Fruit fly (Drosophila melanogaster) whole organism: Measurements from ENCODE around the gene GstZ2.
A peak's percentile ranks its signal among the peaks of the same experiment; 100 is the strongest.

Experiments used
- CG8478 ChIP-seq: fragments of >200 bp; optimal IDR thresholded peaks from 2 replicates; lab custom pipeline; 2018; ENCODE audit warnings: inconsistent platforms
- Dll ChIP-seq: fragments of >200 bp; optimal IDR thresholded peaks from 2 replicates; lab custom pipeline; 2017
- EcR ChIP-seq, 2 experiments: fragments of >200 bp; optimal IDR thresholded peaks; 2 replicates each; lab custom pipeline; 2017; ENCODE audit warnings: missing biosample characterization in 2 of 2, missing genetic modification characterization in 2 of 2, missing genetic modification reagents in 2 of 2
- pan ChIP-seq: fragments of >200 bp; optimal IDR thresholded peaks from 2 replicates; lab custom pipeline; 2017
- psq ChIP-seq: fragments of >200 bp; optimal IDR thresholded peaks from 2 replicates; lab custom pipeline; 2017
- usp ChIP-seq: fragments of >200 bp; optimal IDR thresholded peaks from 2 replicates; lab custom pipeline; 2017; ENCODE audit warnings: missing biosample characterization, missing genetic modification characterization, mixed read lengths

Gene GstZ2

DNA sequence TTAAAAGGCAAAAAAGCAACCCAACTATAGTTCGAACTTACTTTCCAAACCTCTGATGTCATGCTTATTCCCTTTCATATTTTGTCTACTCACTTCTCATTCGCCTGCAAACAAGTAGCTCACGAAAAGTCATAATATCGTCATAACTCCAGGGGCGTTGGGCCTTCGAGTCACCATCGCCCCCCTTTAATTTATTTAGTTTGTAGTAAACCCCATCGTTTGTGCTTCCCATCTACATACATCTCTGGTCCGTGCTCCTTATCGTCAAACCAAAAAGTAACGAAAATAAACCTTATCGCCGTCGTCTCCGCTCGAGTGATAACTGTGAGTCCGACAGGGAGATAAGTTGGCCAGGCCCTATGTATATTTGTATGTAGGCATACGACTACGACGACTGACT, 31.5 kb downstream of the GstZ2 start:
- TF ChIP-seq pan (no peak), psq (lab: Kevin White, UChicago) (no peak), usp (GFP tag; lab: Kevin White, UChicago) (no peak), CG8478 (lab: Kevin White, UChicago) (no peak), Dll (lab: Kevin White, UChicago) (no peak), EcR (GFP tag; optimal IDR thresholded peaks at IDR 0.05; lab: Kevin White, UChicago) (no peak)

DNA sequence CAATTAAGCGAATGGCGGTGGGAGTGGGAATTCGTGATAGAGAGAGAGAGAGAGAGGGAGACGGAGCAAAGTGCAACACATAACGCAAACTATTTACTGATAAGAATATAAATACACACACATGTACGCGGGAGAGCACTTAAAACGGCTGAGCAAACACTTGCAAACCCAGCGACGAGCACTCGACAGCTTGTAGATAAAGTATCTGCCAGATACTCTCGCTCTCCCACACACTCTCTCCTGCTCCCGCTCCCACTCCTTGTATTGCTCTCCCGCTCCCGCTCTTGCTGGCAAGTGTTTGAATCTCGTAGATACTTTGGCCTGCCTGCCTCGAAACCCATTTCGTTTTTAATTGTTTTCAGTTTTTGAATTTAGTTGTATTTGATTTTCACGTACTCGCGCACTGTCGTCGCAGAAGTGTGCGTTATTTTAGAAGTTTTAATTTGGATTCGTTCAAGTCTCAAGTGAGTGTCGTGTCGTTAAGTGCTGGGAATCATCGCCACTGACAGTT, 32.2 kb downstream of the GstZ2 start:
- TF ChIP-seq Dll (lab: Kevin White, UChicago) = peak; percentile 88
- TF ChIP-seq CG8478 (lab: Kevin White, UChicago) = no peak

DNA sequence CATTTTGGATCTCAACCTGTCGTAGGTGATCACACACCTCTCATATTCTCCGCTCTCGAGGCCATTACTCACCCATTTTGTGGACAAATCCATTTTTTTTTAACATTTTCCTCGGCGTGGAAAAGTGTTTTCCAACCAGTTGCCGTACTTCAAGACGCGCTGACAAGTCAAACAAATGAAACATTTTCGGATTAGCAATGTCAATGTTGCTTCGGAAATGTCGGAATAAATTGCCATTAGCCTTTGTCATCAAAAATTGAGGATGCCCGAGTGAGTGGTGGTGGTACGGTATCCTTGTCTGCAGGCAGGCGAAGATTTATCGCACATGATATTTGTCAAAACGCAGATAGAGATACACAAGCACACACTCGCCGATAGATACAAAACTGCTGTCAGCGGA, 33.1 kb downstream of the GstZ2 start:
- no peak for TF ChIP-seq usp (GFP tag; lab: Kevin White, UChicago)
- TF ChIP-seq EcR (GFP tag; optimal IDR thresholded peaks at IDR 0.05; lab: Kevin White, UChicago) = no peak
- no peak for TF ChIP-seq pan
- TF ChIP-seq psq (lab: Kevin White, UChicago) = no peak
- no peak for TF ChIP-seq Dll (lab: Kevin White, UChicago)
- no peak for TF ChIP-seq CG8478 (lab: Kevin White, UChicago)

DNA sequence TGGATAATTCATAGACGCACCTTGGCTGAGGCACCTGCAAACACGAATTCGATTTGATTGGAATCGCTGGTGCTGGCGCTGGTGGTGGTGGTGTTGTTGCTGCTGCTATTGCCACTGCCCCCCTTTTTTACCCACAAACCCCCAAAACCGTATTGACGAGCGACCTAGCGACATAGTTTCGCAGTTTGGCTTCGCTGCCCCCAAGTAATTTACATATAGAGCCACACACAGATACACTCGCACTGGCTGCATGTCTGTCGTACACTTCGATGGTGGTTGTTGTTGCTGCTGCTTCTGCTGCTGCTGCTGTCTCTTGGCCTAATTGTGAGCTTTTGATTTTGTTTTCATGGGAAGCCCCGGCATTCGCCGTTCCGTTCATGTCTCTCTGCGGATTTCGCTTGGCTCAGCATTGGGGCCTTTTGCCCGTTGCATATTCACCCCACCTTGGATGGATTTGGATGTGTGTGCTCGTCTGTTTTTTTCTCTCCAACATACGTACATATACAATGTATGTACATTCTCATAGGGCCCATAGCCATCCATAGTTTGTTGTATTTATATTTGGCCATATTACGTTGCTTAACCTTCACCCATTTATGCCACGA, 36.3 kb downstream of the GstZ2 start:
- TF ChIP-seq EcR (GFP tag; optimal IDR thresholded peaks at IDR 0.05; lab: Kevin White, UChicago) (no peak), Dll (lab: Kevin White, UChicago) (no peak), psq (lab: Kevin White, UChicago) (no peak), pan (no peak), usp (GFP tag; lab: Kevin White, UChicago) (no peak)

DNA sequence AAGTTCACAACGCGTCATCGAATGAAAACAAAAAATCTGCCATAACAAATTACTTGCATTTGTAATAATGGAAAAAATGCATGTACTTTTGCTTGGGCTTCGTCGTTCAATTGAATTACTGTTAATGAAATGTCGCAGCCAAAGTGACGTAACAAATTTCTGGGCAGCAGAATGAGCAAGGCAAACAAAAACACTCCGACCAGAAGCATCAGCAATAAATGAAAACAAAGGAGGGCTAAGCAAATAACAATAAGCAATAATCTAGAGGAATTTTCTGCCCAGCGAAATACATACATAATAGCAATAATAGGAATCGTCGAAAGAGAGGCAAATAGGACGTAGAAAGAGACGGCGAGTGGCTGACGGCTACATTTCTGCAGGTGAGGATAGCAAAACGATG, 38.1 kb downstream of the GstZ2 start:
- TF ChIP-seq usp (GFP tag; lab: Kevin White, UChicago) (no peak), Dll (lab: Kevin White, UChicago) (no peak), CG8478 (lab: Kevin White, UChicago) (no peak), pan (no peak), psq (lab: Kevin White, UChicago) (no peak), EcR (GFP tag; optimal IDR thresholded peaks at IDR 0.05; lab: Kevin White, UChicago) (no peak)

DNA sequence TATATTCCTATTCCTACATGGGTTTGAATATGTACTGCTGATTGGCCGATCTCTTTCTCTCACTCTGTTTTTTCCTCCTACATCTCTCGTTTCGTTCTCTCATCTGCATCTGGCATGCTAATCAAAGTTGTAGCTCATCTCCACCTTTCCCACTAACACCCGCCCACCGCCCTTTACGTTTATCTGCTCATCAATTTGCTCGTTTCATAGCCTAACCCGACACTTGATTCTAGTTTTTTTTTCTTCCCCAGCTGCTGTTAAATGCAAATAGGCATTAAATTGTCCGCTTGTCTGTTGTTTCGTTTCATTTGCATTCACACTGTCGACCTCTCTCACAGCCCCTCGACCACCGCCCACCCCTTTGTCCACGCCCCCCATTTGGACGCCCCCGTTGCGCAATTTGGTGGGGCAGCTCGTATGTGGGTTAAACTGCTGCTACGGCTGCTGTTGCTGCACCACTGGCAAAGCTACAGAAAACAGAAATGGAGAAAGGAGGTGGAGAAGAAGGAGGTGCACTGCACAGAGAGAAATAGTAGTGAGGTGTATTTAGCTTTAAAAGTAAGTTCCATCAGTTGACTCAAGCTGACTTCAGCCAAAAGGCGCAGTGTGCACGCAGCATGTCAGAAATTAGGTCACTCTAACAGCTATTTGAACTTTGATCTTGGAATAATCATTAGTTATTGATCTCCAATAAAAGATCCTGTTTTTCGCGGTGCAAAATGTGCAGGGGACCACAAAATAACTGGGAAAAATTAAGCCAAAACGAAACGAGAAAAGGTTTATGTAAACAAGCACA, 39.8 kb downstream of the GstZ2 start:
- no peak for TF ChIP-seq psq (lab: Kevin White, UChicago)
- no peak for TF ChIP-seq usp (GFP tag; lab: Kevin White, UChicago)
- no peak for TF ChIP-seq EcR (GFP tag; optimal IDR thresholded peaks at IDR 0.05; lab: Kevin White, UChicago)
- no peak for TF ChIP-seq pan
- no peak for TF ChIP-seq CG8478 (lab: Kevin White, UChicago)
- TF ChIP-seq Dll (lab: Kevin White, UChicago) = no peak

DNA sequence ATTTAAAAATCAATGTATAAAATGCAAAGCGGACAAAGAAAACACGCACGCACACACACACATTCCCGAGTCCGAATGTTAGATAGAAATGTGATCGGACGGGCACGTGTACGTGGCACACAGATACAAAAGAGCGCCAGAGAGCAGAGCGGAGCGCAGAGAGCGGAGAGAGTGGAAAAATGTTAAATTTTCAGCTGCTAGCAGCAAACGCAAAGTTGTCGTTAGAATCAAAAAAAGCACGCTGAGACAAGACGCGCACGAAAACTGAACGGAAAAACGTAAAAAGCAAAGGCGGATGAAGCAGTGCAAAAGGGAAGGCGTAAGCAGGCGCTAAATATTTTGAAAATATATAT, 41.2 kb downstream of the GstZ2 start:
- TF ChIP-seq EcR (GFP tag; optimal IDR thresholded peaks at IDR 0.05; lab: Kevin White, UChicago) (no peak), Dll (lab: Kevin White, UChicago) (peak; percentile 95)

DNA sequence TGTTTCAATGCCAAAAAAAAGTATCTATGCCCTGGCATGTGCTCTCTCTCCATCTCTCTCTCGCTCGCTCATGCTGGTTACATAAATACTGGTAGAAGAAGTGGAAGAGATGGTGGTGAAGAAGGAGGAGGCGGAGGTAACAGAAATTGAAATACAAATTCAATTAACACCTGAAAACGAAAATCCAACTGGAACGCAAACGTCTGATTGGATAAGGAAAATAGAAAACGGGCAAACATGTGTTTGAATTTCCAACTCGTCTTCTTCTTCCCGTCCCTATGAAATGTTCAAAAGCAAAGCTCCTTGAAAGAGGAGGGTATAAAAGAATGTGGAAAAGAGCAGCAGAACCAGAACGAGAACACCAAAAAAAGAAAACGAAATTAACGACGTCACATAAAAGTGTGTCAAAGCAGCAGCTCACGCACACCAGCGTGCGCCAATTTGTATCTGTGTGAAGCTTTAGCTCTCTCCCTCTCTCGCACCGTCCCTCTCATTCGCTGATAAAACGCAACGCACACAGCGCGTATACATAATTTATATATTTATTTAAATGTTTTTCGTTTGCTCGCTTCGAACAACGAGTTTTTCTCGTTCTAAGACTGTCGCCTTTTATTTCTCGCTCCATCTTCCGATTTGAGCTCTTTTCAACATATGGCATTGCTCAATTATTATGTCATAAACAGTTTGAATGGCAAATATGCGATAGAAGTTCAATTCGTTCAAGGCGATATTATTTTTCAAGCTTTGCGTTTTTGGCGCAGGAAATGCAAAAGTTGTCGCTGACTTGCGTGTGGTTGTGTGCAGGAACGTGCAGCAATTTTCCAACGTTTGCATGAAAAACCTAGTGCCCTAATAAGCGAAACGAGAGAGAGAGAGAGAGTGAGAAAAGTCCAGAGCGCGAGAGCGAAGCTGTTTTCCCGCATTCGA, 41.8 kb downstream of the GstZ2 start:
- TF ChIP-seq psq (lab: Kevin White, UChicago) (no peak), EcR (GFP tag; optimal IDR thresholded peaks at IDR 0.05; lab: Kevin White, UChicago) (no peak), CG8478 (lab: Kevin White, UChicago) (no peak), Dll (lab: Kevin White, UChicago) (no peak), pan (no peak), usp (GFP tag; lab: Kevin White, UChicago) (no peak)

DNA sequence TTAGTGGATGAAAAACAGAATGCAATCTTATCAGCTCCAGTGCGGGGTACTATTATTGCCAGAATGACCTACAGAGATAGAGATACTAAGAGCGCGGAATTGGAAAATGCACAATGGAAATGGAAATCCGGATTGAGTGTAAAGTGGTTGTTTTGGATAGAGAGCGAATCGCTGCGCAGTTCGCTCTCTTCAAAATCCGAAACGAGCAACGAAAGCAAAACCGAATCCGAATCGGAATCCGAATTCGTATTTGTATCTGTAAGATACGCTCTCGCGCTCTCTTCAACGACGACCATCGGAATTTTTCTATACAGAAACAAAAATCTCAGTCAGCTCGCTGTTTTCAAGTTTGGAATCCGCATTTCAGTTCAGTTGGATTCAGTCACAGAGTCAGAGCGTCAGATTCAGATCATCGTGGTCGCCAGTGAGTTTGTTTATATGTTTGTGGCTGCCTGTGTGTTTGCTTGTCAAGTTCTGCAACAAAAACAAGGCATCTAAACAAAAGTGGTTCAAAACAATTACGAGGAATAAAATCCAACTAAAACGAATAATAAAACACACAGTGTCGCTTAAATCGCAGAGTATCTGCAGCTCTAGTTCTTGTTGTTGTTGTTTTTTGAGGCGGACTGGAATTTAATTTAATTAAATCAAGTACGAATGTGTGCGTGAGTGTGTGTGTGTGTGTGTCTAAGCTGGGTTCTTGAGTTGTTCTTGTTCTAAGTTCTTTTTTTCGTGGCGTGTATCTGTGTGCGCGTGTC, 42.7 kb downstream of the GstZ2 start, which contains the start of gene ps:
Gene ps (plus strand): TSS at position 364 of the 758 bp plus-strand sequence.
- TF ChIP-seq CG8478 (lab: Kevin White, UChicago) (no peak), usp (GFP tag; lab: Kevin White, UChicago) (no peak), Dll (lab: Kevin White, UChicago) (no peak), pan (no peak), EcR (GFP tag; optimal IDR thresholded peaks at IDR 0.05; lab: Kevin White, UChicago) (no peak), psq (lab: Kevin White, UChicago) (no peak)

DNA sequence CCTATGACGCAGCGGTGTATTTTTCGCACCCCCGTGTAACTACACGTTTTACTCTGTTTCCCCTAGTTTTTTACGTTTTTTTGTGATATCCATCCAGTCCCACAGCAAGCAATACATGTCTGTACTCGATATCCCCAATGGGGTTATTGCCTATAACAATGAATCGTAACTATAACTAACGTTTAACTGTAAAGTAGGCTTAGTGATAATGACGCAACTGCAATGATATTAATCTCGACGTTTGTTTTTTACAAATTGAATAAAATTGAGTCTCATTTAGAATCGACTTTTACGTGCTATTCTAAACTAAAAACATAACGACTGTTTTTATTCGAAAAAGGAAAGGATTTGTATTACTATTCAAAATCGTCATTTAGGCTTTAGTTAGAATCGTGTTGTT, 43.5 kb downstream of the GstZ2 start:
- TF ChIP-seq psq (lab: Kevin White, UChicago) (no peak), EcR (GFP tag; optimal IDR thresholded peaks at IDR 0.05; lab: Kevin White, UChicago) (no peak), usp (GFP tag; lab: Kevin White, UChicago) (no peak), Dll (lab: Kevin White, UChicago) (no peak), CG8478 (lab: Kevin White, UChicago) (no peak)
